In the genomic region with DNA sequence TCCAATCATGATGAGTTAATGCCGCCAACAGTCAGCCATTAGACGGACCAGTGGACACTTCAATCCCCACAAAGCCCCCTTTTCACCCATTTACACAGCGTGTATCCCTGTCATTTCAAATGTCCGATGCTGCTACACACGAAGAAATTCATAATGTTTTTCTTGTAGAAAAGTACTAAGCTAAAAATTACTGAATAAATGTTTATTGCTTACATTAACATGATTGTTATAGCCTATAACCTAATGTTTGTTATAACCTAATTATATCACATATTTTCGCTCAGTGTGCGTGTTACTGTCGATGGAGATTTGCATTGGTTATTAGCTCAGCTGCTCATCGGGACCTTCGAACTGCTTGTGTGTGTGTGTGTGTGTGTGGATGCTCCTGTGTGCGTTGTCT, we compare ENCODE assay signal across 4 fruit fly cellular contexts.
TF ChIP-seq lines count a peak whose summit lies in the region.

No protein-coding gene starts in this region.

- no peak for TF ChIP-seq CTCF in whole organism, embryonic (GFP tag; optimal IDR thresholded peaks at IDR 0.05; lab: Kevin White, UChicago)

TF ChIP-seq in whole organism, embryonic, 481 proteins besides CTCF, POLR2A, EP300 and RAD21 (continues in another document):
- peak; percentile 43; the same call in 1 of the 2 replicates for TF ChIP-seq CG14014 (GFP tag; IDR thresholded peaks at IDR 0.05; lab: Robert Waterston, UW)
- no peak for TF ChIP-seq eyg (GFP tag; optimal IDR thresholded peaks at IDR 0.05; lab: Kevin White, UChicago)
- 0 out of 2 replicates have a peak, but pooled peaks have one; percentile 24 for TF ChIP-seq Gsc (GFP tag; IDR thresholded peaks at IDR 0.05; lab: Robert Waterston, UW)
- peak; percentile 40; the same call in 1 of the 2 replicates for TF ChIP-seq slbo (GFP tag; IDR thresholded peaks at IDR 0.05; lab: Robert Waterston, UW)
- no peak for TF ChIP-seq CG18619 (GFP tag; optimal IDR thresholded peaks at IDR 0.05; lab: Kevin White, UChicago)
- TF ChIP-seq CG14441 (GFP tag; IDR thresholded peaks at IDR 0.05; lab: Robert Waterston, UW): peak; percentile 30; the same call in 1 of the 2 replicates
- TF ChIP-seq Kr (GFP tag; optimal IDR thresholded peaks at IDR 0.05; lab: Kevin White, UChicago): no peak
- no peak for TF ChIP-seq Dref (GFP tag; IDR thresholded peaks at IDR 0.05; lab: Robert Waterston, UW)
- peak; percentile 39 for TF ChIP-seq CG18599 (GFP tag; optimal IDR thresholded peaks at IDR 0.05; lab: Kevin White, UChicago)
- TF ChIP-seq bab2 (GFP tag; optimal IDR thresholded peaks at IDR 0.05; lab: Kevin White, UChicago): peak; percentile 48
- TF ChIP-seq ci (GFP tag; IDR thresholded peaks at IDR 0.05; lab: Robert Waterston, UW): peak; percentile 74; the same call in 2 of the 3 replicates
- TF ChIP-seq CG2129 (GFP tag; IDR thresholded peaks at IDR 0.05; lab: Robert Waterston, UW; ENCODE audit: partially characterized antibody): no peak
- TF ChIP-seq slp2 (GFP tag; optimal IDR thresholded peaks at IDR 0.05; lab: Kevin White, UChicago): peak; percentile 41
- no peak for TF ChIP-seq CG34224 (GFP tag; IDR thresholded peaks at IDR 0.05; lab: Robert Waterston, UW; ENCODE audit: partially characterized antibody)
- no peak for TF ChIP-seq sqz (GFP tag; optimal IDR thresholded peaks at IDR 0.05; lab: Kevin White, UChicago)
- peak; percentile 41 for TF ChIP-seq trh (GFP tag; optimal IDR thresholded peaks at IDR 0.05; lab: Kevin White, UChicago)
- TF ChIP-seq CG4360 (GFP tag; IDR thresholded peaks at IDR 0.05; lab: Robert Waterston, UW): no peak
- TF ChIP-seq CG17612 (GFP tag; IDR thresholded peaks at IDR 0.05; lab: Robert Waterston, UW): no peak
- TF ChIP-seq CG5245 (GFP tag; optimal IDR thresholded peaks at IDR 0.05; lab: Kevin White, UChicago): peak; percentile 23
- TF ChIP-seq Mrtf (GFP tag; IDR thresholded peaks at IDR 0.05; lab: Robert Waterston, UW): 0 out of 3 replicates have a peak, but pooled peaks have one; percentile 34

TF ChIP-seq in whole organism, prepupa, 60 proteins besides CTCF, POLR2A, EP300 and RAD21 (continues in another document):
- TF ChIP-seq salr (GFP tag; optimal IDR thresholded peaks at IDR 0.05; lab: Kevin White, UChicago) (peak in 1 of 2 experiments; percentile 29), Sox15 (GFP tag; optimal IDR thresholded peaks at IDR 0.05; lab: Kevin White, UChicago) (no peak), CG11902 (GFP tag; optimal IDR thresholded peaks at IDR 0.05; lab: Kevin White, UChicago) (peak; percentile 22), OdsH (GFP tag; optimal IDR thresholded peaks at IDR 0.05; lab: Kevin White, UChicago) (peak; percentile 57), vri (GFP tag; optimal IDR thresholded peaks at IDR 0.05; lab: Kevin White, UChicago) (peak; percentile 3), CG8632 (GFP tag; optimal IDR thresholded peaks at IDR 0.05; lab: Kevin White, UChicago) (no peak), fkh (GFP tag; optimal IDR thresholded peaks at IDR 0.05; lab: Kevin White, UChicago) (no peak), CG6276 (GFP tag; optimal IDR thresholded peaks at IDR 0.05; lab: Kevin White, UChicago) (peak; percentile 23), CG11762 (GFP tag; optimal IDR thresholded peaks at IDR 0.05; lab: Kevin White, UChicago; ENCODE audit: insufficient read depth) (peak; percentile 14), Lpt (GFP tag; optimal IDR thresholded peaks at IDR 0.05; lab: Kevin White, UChicago) (peak; percentile 57), CG6792 (GFP tag; optimal IDR thresholded peaks at IDR 0.05; lab: Kevin White, UChicago) (peak; percentile 45), Hr4 (GFP tag; optimal IDR thresholded peaks at IDR 0.05; lab: Kevin White, UChicago) (peak; percentile 77), cyc (GFP tag; optimal IDR thresholded peaks at IDR 0.05; lab: Kevin White, UChicago) (peak; percentile 65), CG8319 (GFP tag; optimal IDR thresholded peaks at IDR 0.05; lab: Kevin White, UChicago) (peak; percentile 12), pdm3 (GFP tag; optimal IDR thresholded peaks at IDR 0.05; lab: Kevin White, UChicago) (peak; percentile 63), CG6854 (GFP tag; optimal IDR thresholded peaks at IDR 0.05; lab: Kevin White, UChicago) (no peak), CG31627 (GFP tag; optimal IDR thresholded peaks at IDR 0.05; lab: Kevin White, UChicago) (peak; percentile 70), CG10631 (GFP tag; optimal IDR thresholded peaks at IDR 0.05; lab: Kevin White, UChicago) (peak; percentile 4), fd85E (GFP tag; optimal IDR thresholded peaks at IDR 0.05; lab: Kevin White, UChicago) (no peak), CG16779 (tag; optimal IDR thresholded peaks at IDR 0.05; lab: Kevin White, UChicago) (no peak), Ets96B (tag; optimal IDR thresholded peaks at IDR 0.05; lab: Kevin White, UChicago) (peak; percentile 31), CG34406 (GFP tag; optimal IDR thresholded peaks at IDR 0.05; lab: Kevin White, UChicago) (peak; percentile 30)

TF ChIP-seq in whole organism, pupa, 21 proteins besides CTCF, POLR2A, EP300 and RAD21:
- peak; percentile 6 for TF ChIP-seq Snoo (tag; optimal IDR thresholded peaks at IDR 0.05; lab: Kevin White, UChicago)
- peak; percentile 27; the same call in 1 of the 2 replicates for TF ChIP-seq CG32121 (GFP tag; IDR thresholded peaks at IDR 0.05; lab: Robert Waterston, UW)
- no peak for TF ChIP-seq Pif1B (GFP tag; optimal IDR thresholded peaks at IDR 0.05; lab: Kevin White, UChicago)
- no peak for TF ChIP-seq CG10348 (GFP tag; IDR thresholded peaks at IDR 0.05; lab: Robert Waterston, UW)
- TF ChIP-seq CG14655 (GFP tag; optimal IDR thresholded peaks at IDR 0.05; lab: Kevin White, UChicago): peak; percentile 48
- no peak for TF ChIP-seq gl (tag; optimal IDR thresholded peaks at IDR 0.05; lab: Kevin White, UChicago)
- peak; percentile 37 for TF ChIP-seq CG8301 (tag; optimal IDR thresholded peaks at IDR 0.05; lab: Kevin White, UChicago)
- no peak for TF ChIP-seq CG12605 (GFP tag; IDR thresholded peaks at IDR 0.05; lab: Robert Waterston, UW)
- no peak for TF ChIP-seq CG13204 (GFP tag; optimal IDR thresholded peaks at IDR 0.05; lab: Kevin White, UChicago)
- no peak for TF ChIP-seq EcR (GFP tag; optimal IDR thresholded peaks at IDR 0.05; lab: Kevin White, UChicago)
- no peak for TF ChIP-seq D1 (tag; optimal IDR thresholded peaks at IDR 0.05; lab: Kevin White, UChicago)
- peak; percentile 45 for TF ChIP-seq CG17806 (tag; optimal IDR thresholded peaks at IDR 0.05; lab: Kevin White, UChicago)
- TF ChIP-seq CG4496 (GFP tag; IDR thresholded peaks at IDR 0.05; lab: Robert Waterston, UW): peak; percentile 60; the same call in 2 of the 3 replicates
- peak; percentile 45 for TF ChIP-seq CG8159 (tag; optimal IDR thresholded peaks at IDR 0.05; lab: Kevin White, UChicago)
- TF ChIP-seq CG15710 (tag; optimal IDR thresholded peaks at IDR 0.05; lab: Kevin White, UChicago): peak; percentile 12
- TF ChIP-seq fd96Ca (GFP tag; IDR thresholded peaks at IDR 0.05; lab: Robert Waterston, UW): no peak
- peak; percentile 54; the same call in 1 of the 2 replicates for TF ChIP-seq Ets98B (GFP tag; IDR thresholded peaks at IDR 0.05; lab: Robert Waterston, UW)
- TF ChIP-seq Pif1A (GFP tag; optimal IDR thresholded peaks at IDR 0.05; lab: Kevin White, UChicago): peak; percentile 35
- no peak for TF ChIP-seq rn (GFP tag; IDR thresholded peaks at IDR 0.05; lab: Robert Waterston, UW)
- TF ChIP-seq CG9948 (tag; optimal IDR thresholded peaks at IDR 0.05; lab: Kevin White, UChicago): peak; percentile 34
- TF ChIP-seq CG34367 (tag; optimal IDR thresholded peaks at IDR 0.05; lab: Kevin White, UChicago): peak; percentile 8

TF ChIP-seq in whole organism, wandering third instar larva, 38 proteins besides CTCF, POLR2A, EP300 and RAD21:
- no peak for TF ChIP-seq Rel (GFP tag; optimal IDR thresholded peaks at IDR 0.05; lab: Kevin White, UChicago)
- no peak for TF ChIP-seq Rel (tag; optimal IDR thresholded peaks at IDR 0.05; lab: Kevin White, UChicago)
- TF ChIP-seq dl (GFP tag; optimal IDR thresholded peaks at IDR 0.05; lab: Kevin White, UChicago; ENCODE audit: insufficient read depth in 1 of 2, partially characterized antibody in 2 of 2): no peak
- TF ChIP-seq OdsH (GFP tag; optimal IDR thresholded peaks at IDR 0.05; lab: Kevin White, UChicago): peak; percentile 59
- no peak for TF ChIP-seq woc (GFP tag; optimal IDR thresholded peaks at IDR 0.05; lab: Kevin White, UChicago)
- peak; percentile 68 for TF ChIP-seq h (GFP tag; optimal IDR thresholded peaks at IDR 0.05; lab: Kevin White, UChicago)
- TF ChIP-seq br (GFP tag; optimal IDR thresholded peaks at IDR 0.05; lab: Kevin White, UChicago): peak; percentile 29
- peak; percentile 60 for TF ChIP-seq HLH106 (tag; optimal IDR thresholded peaks at IDR 0.05; lab: Kevin White, UChicago)
- no peak for TF ChIP-seq tai (GFP tag; optimal IDR thresholded peaks at IDR 0.05; lab: Kevin White, UChicago)
- TF ChIP-seq Abd-B (GFP tag; optimal IDR thresholded peaks at IDR 0.05; lab: Kevin White, UChicago): no peak
- peak; percentile 60 for TF ChIP-seq ey (GFP tag; optimal IDR thresholded peaks at IDR 0.05; lab: Kevin White, UChicago)
- peak in 1 of 2 experiments; percentile 63 for TF ChIP-seq foxo (GFP tag; optimal IDR thresholded peaks at IDR 0.05; lab: Kevin White, UChicago)
- peak; percentile 70 for TF ChIP-seq fru (GFP tag; optimal IDR thresholded peaks at IDR 0.05; lab: Kevin White, UChicago)
- no peak for TF ChIP-seq dsf (GFP tag; optimal IDR thresholded peaks at IDR 0.05; lab: Kevin White, UChicago; ENCODE audit: borderline replicate concordance)
- peak; percentile 45 for TF ChIP-seq brk (GFP tag; optimal IDR thresholded peaks at IDR 0.05; lab: Kevin White, UChicago)
- TF ChIP-seq Sp1 (GFP tag; optimal IDR thresholded peaks at IDR 0.05; lab: Kevin White, UChicago): peak; percentile 33
- peak; percentile 61 for TF ChIP-seq rgr (GFP tag; optimal IDR thresholded peaks at IDR 0.05; lab: Kevin White, UChicago)
- TF ChIP-seq Hnf4 (GFP tag; optimal IDR thresholded peaks at IDR 0.05; lab: Kevin White, UChicago): peak; percentile 45
- peak; percentile 1 for TF ChIP-seq sv (GFP tag; optimal IDR thresholded peaks at IDR 0.05; lab: Kevin White, UChicago)

Comparison
In these comparisons a context has a peak if more than half of its experiments do, and no peak if none do; other contexts are left out.
1. Of the 7 proteins assayed by ChIP-seq in both whole organism, embryonic and whole organism, prepupa: peak only in whole organism, embryonic: Blimp-1; only in whole organism, prepupa: Gug, Hr39 and Lpt; in both: Sox102F; in neither: 2.